Worm (Caenorhabditis elegans): ENCODE measurements around the gene ugt-11.

DNA sequence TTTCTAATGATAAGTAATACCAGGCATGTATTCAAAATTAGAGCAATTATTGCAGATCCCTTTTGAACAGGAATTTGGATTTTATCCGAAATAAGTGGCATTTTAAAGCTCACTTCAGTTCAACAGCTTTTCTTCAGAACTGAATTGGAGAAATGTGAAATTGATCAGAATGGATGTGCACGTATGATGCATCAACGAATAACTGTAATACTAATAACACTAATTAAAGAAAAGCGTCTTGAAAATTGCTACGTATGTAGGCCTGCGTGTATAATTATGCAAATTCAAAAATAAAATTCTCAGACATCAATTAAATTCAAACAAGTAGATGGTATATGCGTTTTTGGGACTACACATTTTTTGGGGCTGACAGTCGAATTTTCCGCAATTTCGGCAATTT is 35.0 kb upstream of the ugt-11 start, which contains the start of gene str-205:
- no peak for TF ChIP-seq nhr-76 (tag; optimal IDR thresholded peaks at IDR 0.05)
- no peak for TF ChIP-seq nhr-47 (tag; optimal IDR thresholded peaks at IDR 0.05)
- no peak for TF ChIP-seq mdl-1 (tag; optimal IDR thresholded peaks at IDR 0.05)

Data from whole organism, L1 larva.